Worm (Caenorhabditis elegans): Measurements from ENCODE around the gene daz-1.

DNA sequence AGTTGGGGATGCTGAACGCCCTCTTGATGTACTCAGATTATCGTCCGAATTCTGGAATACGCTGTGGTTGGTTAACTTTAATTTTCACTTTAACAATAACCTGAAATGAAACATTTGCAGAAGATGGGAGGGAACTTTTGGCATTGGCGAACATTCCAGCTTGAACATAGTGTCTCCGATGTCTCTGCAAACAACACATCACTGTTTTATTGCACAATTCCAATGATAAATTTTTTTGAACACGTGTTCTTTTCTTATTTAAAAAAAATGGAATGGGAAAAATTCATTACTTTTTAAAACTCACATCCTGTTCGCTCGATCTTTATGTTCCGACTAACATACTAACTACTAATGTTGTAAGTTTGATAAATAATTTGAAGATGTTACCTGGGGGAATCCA is 44.4 kb downstream of the daz-1 start, which contains the start of gene fzy-1:
- TF ChIP-seq nhr-12 (tag; optimal IDR thresholded peaks at IDR 0.05) (no peak), mab-9 (GFP tag; IDR thresholded peaks at IDR 0.05) (no peak), lin-39 (tag; optimal IDR thresholded peaks at IDR 0.05) (no peak), nhr-77 (tag; optimal IDR thresholded peaks at IDR 0.05) (no peak), snpc-4 (tag; optimal IDR thresholded peaks at IDR 0.05) (no peak), fkh-4 (tag; optimal IDR thresholded peaks at IDR 0.05; ENCODE audit: borderline replicate concordance) (no peak), ztf-11 (tag; optimal IDR thresholded peaks at IDR 0.05) (no peak), elt-2 (tag; optimal IDR thresholded peaks at IDR 0.05) (no peak), dpl-1 (GFP tag; optimal IDR thresholded peaks at IDR 0.05) (no peak), lsy-2 (tag; optimal IDR thresholded peaks at IDR 0.05) (no peak)

Measured in whole organism, L1 larva.